Worm (Caenorhabditis elegans): Measurements from ENCODE around the gene T06D8.2.

DNA sequence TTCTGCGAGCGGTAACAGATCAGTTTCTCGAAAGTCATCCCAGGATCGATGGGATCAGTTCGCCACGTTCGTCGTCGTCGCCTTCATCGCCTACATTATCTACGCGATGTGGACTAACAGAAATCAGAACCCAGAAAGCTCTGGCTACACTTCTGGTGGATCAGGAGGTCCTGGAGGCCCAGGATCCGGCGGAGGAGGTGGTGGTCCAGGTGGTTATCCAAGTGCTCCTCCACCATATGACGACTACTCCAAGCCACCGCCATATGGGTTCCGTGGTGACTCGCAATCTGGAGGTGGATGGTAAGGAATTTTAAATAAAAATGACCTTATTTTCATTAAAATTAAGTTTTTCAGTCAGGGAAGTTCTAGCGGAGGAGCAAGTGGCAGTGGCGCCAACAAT lies 13.7 kb downstream of the T06D8.2 start:
- TF ChIP-seq egl-44 (GFP tag; IDR thresholded peaks at IDR 0.05) (no peak), lin-26 (GFP tag; IDR thresholded peaks at IDR 0.05) (no peak; the same call in 1 of the 2 replicates), xnd-1 (tag; optimal IDR thresholded peaks at IDR 0.05) (no peak), K11D2.4 (GFP tag; IDR thresholded peaks at IDR 0.05) (no peak), nhr-27 (tag; optimal IDR thresholded peaks at IDR 0.05) (no peak), hlh-12 (tag; optimal IDR thresholded peaks at IDR 0.05) (no peak), nhr-90 (tag; optimal IDR thresholded peaks at IDR 0.05) (no peak), snpc-3.4 (tag; optimal IDR thresholded peaks at IDR 0.05) (no peak)

Measured in whole organism, young adult.